Worm (Caenorhabditis elegans) whole organism, L4 larva: ENCODE measurements around the gene dgn-3.
"Not testable (repeated sequence)": the region's sequence is repeated elsewhere in the genome, so short reads cannot be mapped to it uniquely, and the experiment has no call there.

Experiments used
- T20F7.1 ChIP-seq: fragments of 200-800 bp; sonication (Bioruptor generic); optimal IDR thresholded peaks from 2 replicates; lab custom pipeline; 2018; ENCODE audit warnings: mild to moderate bottlenecking, missing genetic modification characterization, missing compliant biosample characterization
- mdt-29 ChIP-seq: fragments of 200-800 bp; sonication (Bioruptor generic); IDR thresholded peaks from 2 replicates; pipeline ENCODE4 v1.3.6; 2022; ENCODE audit warnings: missing genetic modification reagents, missing genetic modification characterization, missing compliant biosample characterization
- nhr-25 ChIP-seq: sonication (generic microtip); optimal IDR thresholded peaks from 2 replicates; lab custom pipeline; 2017; ENCODE audit warnings: missing genetic modification characterization, mild to moderate bottlenecking, missing compliant biosample characterization, antibody characterized with exemption, moderate library complexity, borderline replicate concordance; ENCODE audit not compliant: insufficient read depth
- saeg-2 ChIP-seq: fragments of 200-800 bp; sonication (Bioruptor generic); IDR thresholded peaks from 2 replicates; pipeline ENCODE4 v1.3.6; 2022; ENCODE audit warnings: missing genetic modification reagents, missing genetic modification characterization, missing compliant biosample characterization
- ztf-11 ChIP-seq: fragments of 150-350 bp; optimal IDR thresholded peaks from 2 replicates; lab custom pipeline; 2014; ENCODE audit warnings: missing biosample characterization, missing genetic modification characterization

- not testable (repeated sequence) for TF ChIP-seq ztf-11 (tag; lab: Kevin White, UChicago); saeg-2 (GFP tag; lab: Robert Waterston, UW); mdt-29 (GFP tag; lab: Robert Waterston, UW); nhr-25; T20F7.1
Observed at ce11 chrX:1748476-1748875, 18.8 kb downstream of the dgn-3 start, which contains the start of gene Y75D11A.6.
